Worm (Caenorhabditis elegans) whole organism, L1 larva: ENCODE results near the gene F23F1.4.

Experiments used
- C04F5.9 ChIP-seq: sonication (generic microtip); optimal IDR thresholded peaks from 2 replicates; lab custom pipeline; 2016; ENCODE audit warnings: missing genetic modification characterization, missing compliant biosample characterization
- C16A3.4 ChIP-seq: fragments of 150-350 bp; optimal IDR thresholded peaks from 2 replicates; lab custom pipeline; 2014; ENCODE audit warnings: missing biosample characterization, missing genetic modification characterization
- alr-1 ChIP-seq: fragments of 200-800 bp; sonication (Bioruptor generic); optimal IDR thresholded peaks from 2 replicates; lab custom pipeline; 2018; ENCODE audit warnings: borderline replicate concordance, mild to moderate bottlenecking, missing genetic modification characterization, missing compliant biosample characterization
- ceh-88 ChIP-seq: fragments of 200-800 bp; sonication (Bioruptor generic); IDR thresholded peaks from 2 replicates; pipeline ENCODE4 v1.3.6; 2022; ENCODE audit warnings: missing genetic modification characterization, missing compliant biosample characterization
- efl-1 ChIP-seq, 4 experiments: fragments of 150-350 bp; optimal IDR thresholded peaks in 3 of 4; peaks in 1 of 4; 1 replicate in 1 of 4; 2 replicates in 3 of 4; lab custom pipeline; 2014; ENCODE audit warnings: missing biosample characterization in 2 of 4, missing genetic modification characterization in 2 of 4, missing genetic modification reagents in 2 of 4
- efl-3 ChIP-seq: fragments of 200-800 bp; sonication (Bioruptor generic); optimal IDR thresholded peaks from 2 replicates; lab custom pipeline; 2018; ENCODE audit warnings: mild to moderate bottlenecking, missing genetic modification characterization, missing compliant biosample characterization
- egl-13 ChIP-seq: sonication (generic microtip); optimal IDR thresholded peaks from 2 replicates; lab custom pipeline; 2016; ENCODE audit warnings: missing genotype, missing genetic modification reagents, missing genetic modification characterization, missing compliant biosample characterization
- fkh-10 ChIP-seq: sonication (generic microtip); optimal IDR thresholded peaks from 2 replicates; lab custom pipeline; 2017; ENCODE audit warnings: missing biosample characterization, missing genetic modification reagents, missing genetic modification characterization
- fkh-8 ChIP-seq: sonication (generic microtip); optimal IDR thresholded peaks from 2 replicates; lab custom pipeline; 2016; ENCODE audit warnings: mild to moderate bottlenecking, missing genetic modification characterization, missing compliant biosample characterization
- fos-1 ChIP-seq: fragments of 150-350 bp; optimal IDR thresholded peaks from 2 replicates; lab custom pipeline; 2014; ENCODE audit warnings: missing biosample characterization, missing genetic modification characterization
- hpl-2 ChIP-seq: fragments of 150-350 bp; optimal IDR thresholded peaks from 2 replicates; lab custom pipeline; 2014; ENCODE audit warnings: missing biosample characterization, missing genetic modification reagents, missing genetic modification characterization
- lin-15B ChIP-seq: fragments of 150-350 bp; sonication (generic microtip); optimal IDR thresholded peaks from 3 replicates; lab custom pipeline; 2014; ENCODE audit warnings: missing biosample characterization, missing genetic modification characterization
- lin-35 ChIP-seq, 2 experiments: fragments of 150-350 bp; optimal IDR thresholded peaks; 2 replicates each; lab custom pipeline; 2014; ENCODE audit warnings: missing biosample characterization in 2 of 2, missing genetic modification characterization in 2 of 2, missing genetic modification reagents in 2 of 2
- lir-3 ChIP-seq: sonication (generic microtip); optimal IDR thresholded peaks from 2 replicates; lab custom pipeline; 2016; ENCODE audit warnings: mild to moderate bottlenecking, missing genetic modification characterization, moderate library complexity, missing compliant biosample characterization; ENCODE audit not compliant: poor library complexity
- lsy-2 ChIP-seq, 2 experiments: fragments of 150-350 bp; optimal IDR thresholded peaks; 2 replicates each; lab custom pipeline; 2014; ENCODE audit warnings: missing biosample characterization in 2 of 2, missing genetic modification characterization in 2 of 2
- mab-9 ChIP-seq: fragments of 200-800 bp; sonication (Bioruptor generic); IDR thresholded peaks from 2 replicates; pipeline ENCODE4 v1.3.6; 2022; ENCODE audit warnings: missing genetic modification reagents, missing genetic modification characterization, missing compliant biosample characterization
- nhr-11 ChIP-seq: fragments of 150-350 bp; optimal IDR thresholded peaks from 2 replicates; lab custom pipeline; 2014; ENCODE audit warnings: missing biosample characterization, missing genetic modification characterization
- nhr-12 ChIP-seq: sonication (generic microtip); optimal IDR thresholded peaks from 2 replicates; lab custom pipeline; 2017; ENCODE audit warnings: missing biosample characterization, missing genetic modification characterization
- nhr-19 ChIP-seq: fragments of 200-800 bp; sonication (Bioruptor generic); conservative IDR thresholded peaks from 2 replicates; pipeline ENCODE4 v1.3.6; 2022; ENCODE audit warnings: missing genetic modification characterization, missing compliant biosample characterization
- nhr-71 ChIP-seq: sonication (generic microtip); optimal IDR thresholded peaks from 2 replicates; lab custom pipeline; 2016; ENCODE audit warnings: mild to moderate bottlenecking, missing genetic modification characterization, moderate library complexity, missing compliant biosample characterization
- nhr-76 ChIP-seq: sonication (generic microtip); optimal IDR thresholded peaks from 2 replicates; lab custom pipeline; 2017; ENCODE audit warnings: missing biosample characterization, missing genetic modification characterization
- pqm-1 ChIP-seq: sonication (generic microtip); optimal IDR thresholded peaks from 3 replicates; lab custom pipeline; 2017; ENCODE audit warnings: missing biosample characterization, missing genetic modification characterization
- skn-1 ChIP-seq: fragments of 150-350 bp; optimal IDR thresholded peaks from 2 replicates; lab custom pipeline; 2014; ENCODE audit warnings: missing biosample characterization, missing genetic modification characterization
- snpc-4 ChIP-seq: fragments of 150-350 bp; optimal IDR thresholded peaks from 2 replicates; lab custom pipeline; 2014; ENCODE audit warnings: missing biosample characterization, missing genetic modification characterization
- sup-37 ChIP-seq: fragments of 200-800 bp; sonication (Bioruptor generic); optimal IDR thresholded peaks from 2 replicates; lab custom pipeline; 2018; ENCODE audit warnings: mild to moderate bottlenecking, missing genetic modification characterization, missing compliant biosample characterization
- unc-130 ChIP-seq: fragments of 150-350 bp; optimal IDR thresholded peaks from 2 replicates; lab custom pipeline; 2017; ENCODE audit warnings: missing biosample characterization, missing genetic modification characterization, inconsistent platforms
- unc-30 ChIP-seq: sonication (generic microtip); optimal IDR thresholded peaks from 2 replicates; lab custom pipeline; 2017; ENCODE audit warnings: missing biosample characterization, missing genetic modification characterization
- unc-62 ChIP-seq: fragments of 150-350 bp; optimal IDR thresholded peaks from 2 replicates; lab custom pipeline; 2014; ENCODE audit warnings: missing biosample characterization, missing genetic modification reagents, missing genetic modification characterization
- vab-15 ChIP-seq: sonication (generic microtip); optimal IDR thresholded peaks from 2 replicates; lab custom pipeline; 2017; ENCODE audit warnings: missing genotype, mild to moderate bottlenecking, missing genetic modification characterization, missing compliant biosample characterization
- ztf-4 ChIP-seq: fragments of 150-350 bp; optimal IDR thresholded peaks from 2 replicates; lab custom pipeline; 2014; ENCODE audit warnings: missing biosample characterization, missing genetic modification characterization

F23F1.4 gene

DNA sequence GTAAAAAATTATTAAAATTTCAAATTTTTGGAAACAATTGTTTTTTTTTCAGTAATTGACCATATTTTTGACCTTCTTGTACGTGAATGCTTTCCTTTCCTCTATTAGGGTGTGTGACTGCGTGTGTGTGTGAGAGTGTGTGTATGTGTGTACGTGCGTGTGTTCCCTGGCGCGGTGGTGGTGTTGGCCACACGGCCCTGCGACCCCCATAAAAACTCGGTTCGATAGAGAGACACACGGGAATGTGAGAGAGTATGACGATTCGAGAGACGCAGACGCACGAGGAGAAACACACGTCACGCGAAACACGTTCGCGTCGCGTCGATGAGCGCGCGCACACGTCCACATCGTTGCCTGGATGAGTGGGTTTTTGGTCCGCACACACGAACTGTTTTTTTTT, 9.4 kb downstream of the F23F1.4 start (continued):
- TF ChIP-seq nhr-12 (tag; lab: Kevin White, UChicago), result no peak
- peak; percentile 81 for TF ChIP-seq nhr-71
- TF ChIP-seq efl-3 (GFP tag; lab: Kevin White, UChicago), result no peak
- TF ChIP-seq, all 84 proteins: peak for 43

DNA sequence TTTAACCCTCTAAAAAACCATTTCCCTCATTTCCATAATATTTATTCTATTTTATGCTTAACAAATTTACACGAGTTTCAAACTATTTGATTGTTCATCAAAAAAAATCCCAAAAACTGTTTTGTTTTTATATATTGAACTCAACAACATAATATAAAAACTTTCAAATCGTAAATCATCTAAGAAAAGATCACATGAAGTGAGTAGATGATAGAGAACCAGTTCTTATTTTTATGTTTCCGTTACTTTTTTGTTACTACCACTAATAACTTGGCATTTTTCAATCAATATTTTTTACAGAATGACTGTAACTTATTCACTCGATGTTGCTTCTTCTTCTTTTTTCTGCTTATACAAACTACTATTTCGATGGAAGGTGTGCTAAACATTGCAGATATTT, 15.5 kb downstream of the F23F1.4 start, which contains the start of gene best-3:
best-3 (plus strand) TSS at position 301 of the 400 bp plus-strand sequence.
- TF ChIP-seq fkh-10 (GFP tag; lab: Kevin White, UChicago), result no peak
- no peak for TF ChIP-seq unc-30 (tag; lab: Kevin White, UChicago)
- TF ChIP-seq egl-13 (tag; lab: Kevin White, UChicago), result no peak
- TF ChIP-seq nhr-12 (tag; lab: Kevin White, UChicago), result no peak
- no peak for TF ChIP-seq snpc-4
- no peak for TF ChIP-seq C16A3.4 (tag; lab: Kevin White, UChicago)
- no peak for TF ChIP-seq sup-37
- TF ChIP-seq ztf-4 (tag; lab: Kevin White, UChicago), result no peak
- TF ChIP-seq vab-15, result no peak
- no peak for TF ChIP-seq nhr-76 (tag; lab: Kevin White, UChicago)
- TF ChIP-seq lin-35 (GFP tag; optimal IDR thresholded peaks at IDR 0.05; lab: Kevin White, UChicago), result no peak
- TF ChIP-seq skn-1 (tag; lab: Kevin White, UChicago), result no peak
- no peak for TF ChIP-seq lin-15B (tag; lab: Kevin White, UChicago)
- TF ChIP-seq unc-62 (GFP tag; lab: Kevin White, UChicago), result no peak
- no peak for TF ChIP-seq hpl-2
- TF ChIP-seq fkh-8, result no peak
- TF ChIP-seq C04F5.9 (tag; lab: Kevin White, UChicago), result no peak
- TF ChIP-seq, all 84 proteins: peak for 0

DNA sequence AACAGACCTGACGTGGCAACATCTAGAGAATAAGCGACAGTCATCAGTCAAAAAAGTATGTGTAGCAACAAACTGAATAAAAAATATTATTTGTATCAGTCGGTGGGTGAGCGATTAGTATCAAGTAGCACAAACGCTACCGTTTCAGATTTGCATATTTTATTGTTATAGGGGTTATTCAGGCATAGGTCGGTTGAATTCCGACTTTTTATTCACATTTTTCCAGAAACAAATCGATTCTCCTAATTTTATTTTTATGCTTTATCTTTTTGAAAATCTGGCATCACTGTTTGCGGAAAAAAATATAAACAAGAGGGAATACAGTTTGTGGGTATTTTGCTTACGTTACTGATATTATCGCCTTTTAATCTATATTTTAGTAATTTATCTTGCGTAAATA, 16.4 kb downstream of the F23F1.4 start, which contains the start of gene best-4:
best-4 (minus strand) TSS at position 101 of the 400 bp plus-strand sequence.
- no peak for TF ChIP-seq skn-1 (tag; lab: Kevin White, UChicago)
- TF ChIP-seq alr-1 (tag; lab: Kevin White, UChicago), result no peak
- TF ChIP-seq, all 84 proteins: peak for 0

- TF ChIP-seq nhr-12 (tag; lab: Kevin White, UChicago), result no peak
- no peak for TF ChIP-seq mab-9
- no peak for TF ChIP-seq lsy-2 (tag; optimal IDR thresholded peaks at IDR 0.05; lab: Kevin White, UChicago)
- no peak for TF ChIP-seq nhr-19 (GFP tag; lab: Robert Waterston, UW)
- no peak for TF ChIP-seq pqm-1
- TF ChIP-seq, all 84 proteins: peak for 0
Measured at ce11 chrII:8212-8611, 20.0 kb downstream of the F23F1.4 start.

DNA sequence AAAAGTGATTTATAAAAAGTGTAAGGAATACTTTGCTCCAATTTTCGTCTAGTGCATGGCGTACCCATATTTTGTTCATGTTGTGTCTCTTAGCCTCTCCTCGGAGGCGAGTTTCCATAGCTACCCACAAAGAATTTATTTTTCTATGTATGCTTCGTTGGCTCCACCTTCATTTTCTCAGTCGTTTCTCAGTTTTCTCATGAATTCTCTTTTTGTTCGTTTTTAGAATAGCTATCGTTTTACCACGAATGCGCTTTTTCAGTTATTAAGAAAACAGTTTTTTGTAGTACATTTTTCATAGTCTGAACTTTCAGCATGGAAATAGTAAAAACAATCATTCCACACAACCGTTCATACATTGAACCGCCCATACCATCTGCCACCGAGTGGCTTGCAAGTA, 21.9 kb downstream of the F23F1.4 start, which contains the start of gene osta-1:
osta-1 (plus strand) TSS at position 309 of the 400 bp plus-strand sequence.
- TF ChIP-seq nhr-11 (peak; percentile 45), fos-1 (tag; lab: Kevin White, UChicago) (no peak), nhr-71 (peak; percentile 46), fkh-8 (peak; percentile 86), lir-3 (tag; lab: Kevin White, UChicago) (no peak), unc-130 (tag; lab: Kevin White, UChicago) (no peak), ceh-88 (no peak), snpc-4 (no peak)

- TF ChIP-seq efl-1 (optimal IDR thresholded peaks at IDR 0.05; lab: Kevin White, UChicago), result no peak
- TF ChIP-seq efl-1 (GFP tag; optimal IDR thresholded peaks at IDR 0.05 in 1 of 2; lab: Kevin White, UChicago), result peak in 1 of 2 experiments; percentile 82
- TF ChIP-seq C04F5.9 (tag; lab: Kevin White, UChicago), result no peak
Measured at ce11 chrII:4793-5192, 23.4 kb downstream of the F23F1.4 start.
